Worm (Caenorhabditis elegans) whole organism, L2 larva: Measurements from ENCODE around the gene tgn-38.

Source experiments
- ceh-82 ChIP-seq: fragments of 150-350 bp; optimal IDR thresholded peaks from 2 replicates; lab custom pipeline; 2014; ENCODE audit warnings: missing biosample characterization, missing genetic modification characterization
- snpc-4 ChIP-seq: fragments of 150-350 bp; optimal IDR thresholded peaks from 2 replicates; lab custom pipeline; 2014; ENCODE audit warnings: missing biosample characterization, missing genetic modification characterization

- TF ChIP-seq snpc-4 (tag; lab: Kevin White, UChicago) (no peak), ceh-82 (tag; lab: Kevin White, UChicago) (no peak)
These were observed 14.1 kb upstream of the tgn-38 start for ce11 chrIV:12043054-12043453.
